Worm (Caenorhabditis elegans) whole organism, late embryonic: Measurements from ENCODE around the gene fbxb-18.

Experiments used
- C08G9.2 ChIP-seq: sonication (generic microtip); optimal IDR thresholded peaks from 2 replicates; lab custom pipeline; 2016; ENCODE audit warnings: mild to moderate bottlenecking, missing genetic modification characterization, moderate library complexity, missing compliant biosample characterization
- elt-4 ChIP-seq: sonication (generic microtip); optimal IDR thresholded peaks from 2 replicates; lab custom pipeline; 2016; ENCODE audit warnings: missing genetic modification characterization, missing compliant biosample characterization
- hlh-15 ChIP-seq: sonication (generic microtip); optimal IDR thresholded peaks from 2 replicates; lab custom pipeline; 2016; ENCODE audit warnings: missing genetic modification characterization, missing compliant biosample characterization
- hlh-30 ChIP-seq: sonication (generic microtip); optimal IDR thresholded peaks from 2 replicates; lab custom pipeline; 2017; ENCODE audit warnings: antibody characterized with exemption, missing genetic modification characterization, missing compliant biosample characterization; ENCODE audit not compliant: insufficient read depth
- tbx-2 ChIP-seq: sonication (generic microtip); optimal IDR thresholded peaks from 2 replicates; lab custom pipeline; 2016; ENCODE audit warnings: missing genetic modification characterization, missing compliant biosample characterization
- unc-55 ChIP-seq: sonication (generic microtip); optimal IDR thresholded peaks from 2 replicates; lab custom pipeline; 2017; ENCODE audit warnings: missing biosample characterization, missing genetic modification reagents, missing genetic modification characterization

- TF ChIP-seq unc-55 (no peak), elt-4 (tag; lab: Kevin White, UChicago) (no peak), C08G9.2 (tag; lab: Kevin White, UChicago) (no peak), hlh-15 (tag; lab: Kevin White, UChicago) (no peak), hlh-30 (no peak), tbx-2 (tag; lab: Kevin White, UChicago) (no peak)
These were observed 26.1 kb upstream of the fbxb-18 start, which contains the start of gene btb-6 for ce11 chrII:1714772-1715353.
